Fruit fly (Drosophila melanogaster) whole organism: ENCODE data around the gene Wdr33.

Experiments used
- CG8478 ChIP-seq: fragments of >200 bp; optimal IDR thresholded peaks from 2 replicates; lab custom pipeline; 2018; ENCODE audit warnings: inconsistent platforms
- Dll ChIP-seq: fragments of >200 bp; optimal IDR thresholded peaks from 2 replicates; lab custom pipeline; 2017
- EcR ChIP-seq, 2 experiments: fragments of >200 bp; optimal IDR thresholded peaks; 2 replicates each; lab custom pipeline; 2017; ENCODE audit warnings: missing biosample characterization in 2 of 2, missing genetic modification characterization in 2 of 2, missing genetic modification reagents in 2 of 2
- pan ChIP-seq: fragments of >200 bp; optimal IDR thresholded peaks from 2 replicates; lab custom pipeline; 2017
- psq ChIP-seq: fragments of >200 bp; optimal IDR thresholded peaks from 2 replicates; lab custom pipeline; 2017
- usp ChIP-seq: fragments of >200 bp; optimal IDR thresholded peaks from 2 replicates; lab custom pipeline; 2017; ENCODE audit warnings: missing biosample characterization, missing genetic modification characterization, mixed read lengths

The Wdr33 gene

dm6 chr3R:5649903-5650302 lies 10.5 kb upstream of the Wdr33 start:
- TF ChIP-seq usp = no peak
- TF ChIP-seq EcR (GFP tag; optimal IDR thresholded peaks at IDR 0.05; lab: Kevin White, UChicago) = no peak
- TF ChIP-seq Dll (lab: Kevin White, UChicago) = no peak
- TF ChIP-seq pan (lab: Kevin White, UChicago) = no peak
- no peak for TF ChIP-seq psq (lab: Kevin White, UChicago)
- TF ChIP-seq CG8478 (lab: Kevin White, UChicago) = no peak

- TF ChIP-seq pan (lab: Kevin White, UChicago) (no peak), psq (lab: Kevin White, UChicago) (no peak), CG8478 (lab: Kevin White, UChicago) (no peak), EcR (GFP tag; optimal IDR thresholded peaks at IDR 0.05; lab: Kevin White, UChicago) (no peak), usp (no peak), Dll (lab: Kevin White, UChicago) (no peak)
Observed at dm6 chr3R:5653887-5654286, 6.5 kb upstream of the Wdr33 start.

DNA sequence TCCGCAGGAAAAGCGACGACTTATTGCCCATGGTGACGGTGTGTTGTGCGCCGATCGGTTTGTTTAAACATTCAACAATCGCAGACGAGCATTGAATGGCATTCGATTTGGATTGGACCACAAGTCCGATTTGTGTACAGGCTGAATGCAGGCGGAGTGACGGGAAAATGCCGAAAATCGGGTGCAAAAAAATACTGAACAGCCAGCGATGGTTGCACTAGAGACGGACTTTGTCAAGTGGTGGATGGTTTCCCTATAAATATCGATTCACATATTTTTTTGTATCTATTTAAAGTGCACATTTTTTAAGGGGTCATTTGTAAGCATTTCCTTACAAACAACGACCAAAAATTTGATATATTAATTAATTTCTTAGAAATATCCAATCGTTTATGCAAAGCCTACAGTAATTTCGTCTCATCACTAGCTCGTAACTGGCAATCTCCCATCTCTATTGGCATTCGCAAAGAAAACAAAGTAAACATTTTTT lies 5.7 kb upstream of the Wdr33 start, which contains the start of the genes elm and MED27:
TSS of gene elm (minus strand) at position 170 of the 490 bp plus-strand sequence.
TSS of gene MED27 (plus strand) at position 448 of the 490 bp plus-strand sequence.
- TF ChIP-seq CG8478 (lab: Kevin White, UChicago) (no peak), Dll (lab: Kevin White, UChicago) (no peak), pan (lab: Kevin White, UChicago) (no peak), usp (no peak), psq (lab: Kevin White, UChicago) (no peak)

DNA sequence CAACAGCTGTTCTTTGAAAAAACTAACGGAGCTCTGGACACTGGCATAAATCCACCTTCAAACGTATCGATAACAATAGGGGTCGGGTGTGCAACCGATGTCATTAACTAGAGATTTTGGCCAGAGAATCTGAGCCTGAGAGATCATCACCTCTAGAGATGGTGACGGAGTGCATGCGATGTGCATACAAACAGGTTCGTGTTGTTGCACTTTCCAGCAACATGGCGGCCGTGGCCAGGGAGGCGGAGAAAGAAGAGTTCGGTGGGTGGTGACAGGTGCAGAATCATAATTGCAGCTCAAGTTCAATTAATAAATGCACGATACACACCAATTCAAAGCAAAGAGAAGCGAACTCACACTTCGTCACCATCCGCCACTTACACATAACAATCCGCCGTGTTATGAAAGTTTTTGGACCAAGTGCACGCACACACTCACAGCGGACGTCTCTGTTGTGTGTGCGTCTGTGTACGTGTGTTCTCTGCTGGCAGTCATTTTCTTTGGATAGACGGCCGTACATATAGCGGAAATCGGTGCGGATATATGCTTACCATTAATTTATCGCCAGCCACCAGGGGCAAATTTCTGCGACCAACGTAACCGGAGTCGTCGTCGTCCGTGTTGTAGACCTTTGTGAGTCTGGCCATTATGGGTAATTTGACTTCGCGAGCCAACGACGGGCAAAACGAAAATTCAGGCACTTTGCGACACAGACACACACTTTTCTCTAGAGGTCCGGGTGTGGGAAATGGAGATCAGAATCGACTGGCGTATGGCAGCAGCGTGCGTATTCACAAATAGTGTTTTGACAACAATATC lies 1.2 kb upstream of the Wdr33 start:
- no peak for TF ChIP-seq psq (lab: Kevin White, UChicago)
- TF ChIP-seq EcR (GFP tag; optimal IDR thresholded peaks at IDR 0.05; lab: Kevin White, UChicago) = no peak
- no peak for TF ChIP-seq Dll (lab: Kevin White, UChicago)
- no peak for TF ChIP-seq CG8478 (lab: Kevin White, UChicago)
- TF ChIP-seq usp = no peak
- TF ChIP-seq pan (lab: Kevin White, UChicago) = no peak

dm6 chr3R:5659829-5660197 lies 622 bp upstream of the Wdr33 start, which contains the start of gene CG2182:
CG2182 (minus strand) TSS chr3R:5659912.
- no peak for TF ChIP-seq EcR (GFP tag; optimal IDR thresholded peaks at IDR 0.05; lab: Kevin White, UChicago)
- TF ChIP-seq CG8478 (lab: Kevin White, UChicago) = no peak

dm6 chr3R:5668928-5669739 lies 8.7 kb downstream of the Wdr33 start, which contains the start of the genes Xe7 and Atg17:
Xe7 (minus strand) TSS chr3R:5669334.
Atg17 (plus strand) TSS chr3R:5669713.
- TF ChIP-seq CG8478 (lab: Kevin White, UChicago) (no peak), psq (lab: Kevin White, UChicago) (no peak), pan (lab: Kevin White, UChicago) (no peak), usp (no peak)

DNA sequence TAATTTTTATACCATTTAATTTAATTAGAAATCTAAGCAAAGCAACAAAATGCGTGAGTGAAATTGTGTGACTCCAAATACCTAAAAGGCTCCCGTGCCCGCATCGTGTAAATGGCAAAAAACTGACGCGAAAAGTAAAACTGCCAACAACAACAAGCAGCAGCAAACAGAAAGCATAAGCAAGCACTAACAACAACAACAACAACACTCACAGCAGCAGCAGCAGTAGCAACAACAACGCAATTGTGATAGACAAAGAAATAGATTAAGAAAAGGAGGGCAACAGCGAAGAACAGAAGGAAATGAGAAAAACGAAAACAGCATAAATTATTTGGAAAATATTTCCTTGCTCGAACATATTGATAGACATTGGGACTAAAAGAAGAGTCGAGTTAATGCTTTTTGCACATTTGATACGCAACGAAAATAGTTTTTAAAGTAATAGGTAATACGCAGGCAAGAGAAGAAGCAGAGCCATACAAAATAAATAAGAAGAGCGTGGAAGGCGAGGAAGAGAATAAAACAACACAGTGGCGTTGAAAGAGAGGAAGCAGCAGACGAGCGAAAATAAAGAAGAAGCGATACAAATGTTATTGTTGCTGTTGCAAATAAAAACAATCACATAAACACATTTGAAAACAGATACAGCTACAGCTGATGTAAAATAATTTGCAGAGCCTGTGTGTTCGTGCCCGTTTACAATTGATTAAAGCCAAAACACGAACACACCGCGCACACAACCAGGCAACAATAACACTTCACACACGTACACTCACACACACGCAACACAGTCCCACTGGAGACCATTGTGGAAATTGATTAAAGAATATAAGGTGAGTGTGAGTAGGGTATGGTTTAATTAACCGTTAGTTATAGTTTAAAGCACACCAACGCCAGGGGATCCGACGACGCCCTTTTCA lies 9.6 kb downstream of the Wdr33 start:
- TF ChIP-seq usp (no peak), Dll (lab: Kevin White, UChicago) (no peak), pan (lab: Kevin White, UChicago) (no peak), EcR (GFP tag; optimal IDR thresholded peaks at IDR 0.05; lab: Kevin White, UChicago) (no peak), CG8478 (lab: Kevin White, UChicago) (no peak), psq (lab: Kevin White, UChicago) (no peak)

DNA sequence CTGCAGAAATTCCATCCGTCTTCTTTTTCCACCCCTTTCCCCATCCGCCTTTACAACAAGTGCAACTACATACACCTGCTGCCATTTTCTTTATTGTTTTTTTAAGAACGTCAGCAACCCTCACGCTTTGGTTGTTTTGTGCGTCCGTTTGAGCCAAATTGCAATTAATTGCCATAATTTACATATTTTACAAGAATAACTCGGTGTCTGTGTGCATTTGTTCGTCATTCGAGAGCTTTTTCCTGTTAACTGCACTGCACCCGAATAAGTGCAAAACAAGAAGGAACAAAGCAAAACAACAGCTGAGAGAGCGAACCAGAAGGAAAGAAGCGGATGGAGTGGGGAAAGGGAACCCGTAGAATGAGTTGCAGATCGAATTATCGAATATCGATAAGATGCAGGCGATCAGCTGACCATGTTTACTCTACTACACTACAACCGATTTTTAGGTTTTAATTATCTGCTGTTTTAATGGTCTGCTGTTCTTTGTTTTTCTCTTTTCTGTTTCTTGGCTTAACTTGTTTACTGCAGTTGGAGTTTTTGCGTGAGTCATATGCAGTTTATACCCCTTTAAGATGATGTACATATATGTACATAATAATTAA lies 10.3 kb downstream of the Wdr33 start:
- no peak for TF ChIP-seq psq (lab: Kevin White, UChicago)
- TF ChIP-seq CG8478 (lab: Kevin White, UChicago) = no peak
- TF ChIP-seq EcR (GFP tag; optimal IDR thresholded peaks at IDR 0.05; lab: Kevin White, UChicago) = no peak
- TF ChIP-seq usp = no peak
- no peak for TF ChIP-seq Dll (lab: Kevin White, UChicago)

DNA sequence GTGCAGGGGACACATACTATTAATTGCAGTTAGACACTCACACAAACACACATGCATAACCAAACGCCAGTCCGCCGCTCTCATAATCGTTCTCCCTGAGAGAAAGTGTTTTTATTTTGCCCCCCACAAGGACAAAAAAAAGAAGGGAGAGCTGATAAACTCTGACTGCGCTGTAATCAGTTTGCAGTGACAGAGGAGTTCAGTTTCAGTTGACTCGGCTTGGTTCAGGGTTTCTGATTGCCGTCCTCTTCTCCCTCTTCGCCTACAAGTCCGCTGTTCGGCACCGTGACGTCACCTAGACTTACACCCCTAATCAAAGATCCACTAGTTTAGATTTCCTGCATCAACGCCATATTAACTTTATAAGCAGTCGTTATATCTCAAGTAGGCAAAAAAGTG lies 10.8 kb downstream of the Wdr33 start:
- TF ChIP-seq usp (no peak), psq (lab: Kevin White, UChicago) (no peak), EcR (GFP tag; optimal IDR thresholded peaks at IDR 0.05; lab: Kevin White, UChicago) (no peak), CG8478 (lab: Kevin White, UChicago) (no peak), Dll (lab: Kevin White, UChicago) (no peak), pan (lab: Kevin White, UChicago) (no peak)
